Worm (Caenorhabditis elegans) whole organism, L1 larva: ENCODE results near the gene srh-268.

ENCODE experiments used
- C04F5.9 ChIP-seq: sonication (generic microtip); optimal IDR thresholded peaks from 2 replicates; lab custom pipeline; 2016; ENCODE audit warnings: missing genetic modification characterization, missing compliant biosample characterization
- C34B4.2 ChIP-seq: sonication (generic microtip); optimal IDR thresholded peaks from 2 replicates; lab custom pipeline; 2017; ENCODE audit warnings: mild to moderate bottlenecking, missing genetic modification characterization, missing compliant biosample characterization
- F16B12.6 ChIP-seq: fragments of 150-350 bp; optimal IDR thresholded peaks from 2 replicates; lab custom pipeline; 2014; ENCODE audit warnings: missing biosample characterization, missing genetic modification characterization
- Y116A8C.19 ChIP-seq: sonication (generic microtip); optimal IDR thresholded peaks from 2 replicates; lab custom pipeline; 2016; ENCODE audit warnings: missing compliant biosample characterization, missing genetic modification characterization, borderline replicate concordance
- alr-1 ChIP-seq: fragments of 200-800 bp; sonication (Bioruptor generic); optimal IDR thresholded peaks from 2 replicates; lab custom pipeline; 2018; ENCODE audit warnings: borderline replicate concordance, mild to moderate bottlenecking, missing genetic modification characterization, missing compliant biosample characterization
- aly-2 ChIP-seq: fragments of 150-350 bp; optimal IDR thresholded peaks from 2 replicates; lab custom pipeline; 2014; ENCODE audit warnings: missing biosample characterization, missing genetic modification characterization
- ces-1 ChIP-seq: fragments of 150-350 bp; optimal IDR thresholded peaks from 2 replicates; lab custom pipeline; 2014; ENCODE audit warnings: missing biosample characterization, missing genetic modification reagents, missing genetic modification characterization
- dpl-1 ChIP-seq, 3 experiments: fragments of 150-350 bp in 2 of 3; sonication (generic microtip) in 1 of 3; optimal IDR thresholded peaks; 2 replicates each; lab custom pipeline; 2014 to 2017; ENCODE audit warnings: missing biosample characterization in 3 of 3, missing genetic modification characterization in 3 of 3, missing genetic modification reagents in 3 of 3
- dsc-1 ChIP-seq: sonication (generic microtip); optimal IDR thresholded peaks from 2 replicates; lab custom pipeline; 2016; ENCODE audit warnings: mild to moderate bottlenecking, missing genetic modification characterization, missing compliant biosample characterization
- efl-1 ChIP-seq, 4 experiments: fragments of 150-350 bp; optimal IDR thresholded peaks in 3 of 4; peaks in 1 of 4; 1 replicate in 1 of 4; 2 replicates in 3 of 4; lab custom pipeline; 2014; ENCODE audit warnings: missing biosample characterization in 2 of 4, missing genetic modification characterization in 2 of 4, missing genetic modification reagents in 2 of 4
- efl-3 ChIP-seq: fragments of 200-800 bp; sonication (Bioruptor generic); optimal IDR thresholded peaks from 2 replicates; lab custom pipeline; 2018; ENCODE audit warnings: mild to moderate bottlenecking, missing genetic modification characterization, missing compliant biosample characterization
- elt-3 ChIP-seq, 6 experiments: fragments of 150-350 bp in 1 of 6; sonication (generic microtip); optimal IDR thresholded peaks; 2 replicates each; lab custom pipeline; 2017 to 2018; ENCODE audit warnings: missing biosample characterization in 6 of 6, missing genetic modification characterization in 6 of 6, inconsistent platforms in 1 of 6
- ets-5 ChIP-seq: fragments of 200-800 bp; sonication (Bioruptor generic); IDR thresholded peaks from 2 replicates; pipeline ENCODE4 v1.3.6; 2022; ENCODE audit warnings: missing genetic modification characterization, missing compliant biosample characterization
- fkh-4 ChIP-seq: sonication (generic microtip); optimal IDR thresholded peaks from 2 replicates; lab custom pipeline; 2016; ENCODE audit warnings: missing compliant biosample characterization, missing genetic modification characterization, borderline replicate concordance
- fos-1 ChIP-seq: fragments of 150-350 bp; optimal IDR thresholded peaks from 2 replicates; lab custom pipeline; 2014; ENCODE audit warnings: missing biosample characterization, missing genetic modification characterization
- hlh-17 ChIP-seq: fragments of 200-800 bp; sonication (Bioruptor generic); optimal IDR thresholded peaks from 2 replicates; lab custom pipeline; 2018; ENCODE audit warnings: missing genetic modification characterization, mild to moderate bottlenecking, missing compliant biosample characterization, moderate library complexity, borderline replicate concordance
- jun-1 ChIP-seq: fragments of 150-350 bp; optimal IDR thresholded peaks from 2 replicates; lab custom pipeline; 2014; ENCODE audit warnings: missing biosample characterization, missing genetic modification reagents, missing genetic modification characterization
- lin-14 ChIP-seq: fragments of 200-800 bp; sonication (Bioruptor generic); optimal IDR thresholded peaks from 2 replicates; lab custom pipeline; 2018; ENCODE audit warnings: mild to moderate bottlenecking, missing genetic modification characterization, moderate library complexity, missing compliant biosample characterization
- lin-15B ChIP-seq: fragments of 150-350 bp; sonication (generic microtip); optimal IDR thresholded peaks from 3 replicates; lab custom pipeline; 2014; ENCODE audit warnings: missing biosample characterization, missing genetic modification characterization
- lin-35 ChIP-seq, 2 experiments: fragments of 150-350 bp; optimal IDR thresholded peaks; 2 replicates each; lab custom pipeline; 2014; ENCODE audit warnings: missing biosample characterization in 2 of 2, missing genetic modification characterization in 2 of 2, missing genetic modification reagents in 2 of 2
- lir-3 ChIP-seq: sonication (generic microtip); optimal IDR thresholded peaks from 2 replicates; lab custom pipeline; 2016; ENCODE audit warnings: mild to moderate bottlenecking, missing genetic modification characterization, moderate library complexity, missing compliant biosample characterization; ENCODE audit not compliant: poor library complexity
- mdl-1 ChIP-seq, 2 experiments: fragments of 150-350 bp; optimal IDR thresholded peaks; 2 replicates each; lab custom pipeline; 2014 to 2017; ENCODE audit warnings: missing biosample characterization in 2 of 2, missing genetic modification characterization in 2 of 2, inconsistent platforms in 1 of 2
- mep-1 ChIP-seq: fragments of 150-350 bp; optimal IDR thresholded peaks from 2 replicates; lab custom pipeline; 2014; ENCODE audit warnings: missing biosample characterization, missing genetic modification characterization
- nhr-11 ChIP-seq: fragments of 150-350 bp; optimal IDR thresholded peaks from 2 replicates; lab custom pipeline; 2014; ENCODE audit warnings: missing biosample characterization, missing genetic modification characterization
- nhr-19 ChIP-seq: fragments of 200-800 bp; sonication (Bioruptor generic); conservative IDR thresholded peaks from 2 replicates; pipeline ENCODE4 v1.3.6; 2022; ENCODE audit warnings: missing genetic modification characterization, missing compliant biosample characterization
- nhr-237 ChIP-seq: fragments of 150-350 bp; optimal IDR thresholded peaks from 2 replicates; lab custom pipeline; 2014; ENCODE audit warnings: missing biosample characterization, missing genetic modification characterization
- nhr-71 ChIP-seq: sonication (generic microtip); optimal IDR thresholded peaks from 2 replicates; lab custom pipeline; 2016; ENCODE audit warnings: mild to moderate bottlenecking, missing genetic modification characterization, moderate library complexity, missing compliant biosample characterization
- nhr-76 ChIP-seq: sonication (generic microtip); optimal IDR thresholded peaks from 2 replicates; lab custom pipeline; 2017; ENCODE audit warnings: missing biosample characterization, missing genetic modification characterization
- nhr-77 ChIP-seq: fragments of 150-350 bp; optimal IDR thresholded peaks from 2 replicates; lab custom pipeline; 2014; ENCODE audit warnings: missing biosample characterization, missing genetic modification characterization
- pqm-1 ChIP-seq: sonication (generic microtip); optimal IDR thresholded peaks from 3 replicates; lab custom pipeline; 2017; ENCODE audit warnings: missing biosample characterization, missing genetic modification characterization
- skn-1 ChIP-seq: fragments of 150-350 bp; optimal IDR thresholded peaks from 2 replicates; lab custom pipeline; 2014; ENCODE audit warnings: missing biosample characterization, missing genetic modification characterization
- snpc-4 ChIP-seq: fragments of 150-350 bp; optimal IDR thresholded peaks from 2 replicates; lab custom pipeline; 2014; ENCODE audit warnings: missing biosample characterization, missing genetic modification characterization
- sox-4 ChIP-seq: sonication (generic microtip); optimal IDR thresholded peaks from 2 replicates; lab custom pipeline; 2016; ENCODE audit warnings: missing genetic modification characterization, missing compliant biosample characterization
- swsn-7 ChIP-seq: sonication (generic microtip); optimal IDR thresholded peaks from 2 replicates; lab custom pipeline; 2016; ENCODE audit warnings: missing genetic modification characterization, missing compliant biosample characterization
- unc-130 ChIP-seq: fragments of 150-350 bp; optimal IDR thresholded peaks from 2 replicates; lab custom pipeline; 2017; ENCODE audit warnings: missing biosample characterization, missing genetic modification characterization, inconsistent platforms
- unc-30 ChIP-seq: sonication (generic microtip); optimal IDR thresholded peaks from 2 replicates; lab custom pipeline; 2017; ENCODE audit warnings: missing biosample characterization, missing genetic modification characterization
- xbp-1 ChIP-seq: sonication (generic microtip); optimal IDR thresholded peaks from 2 replicates; lab custom pipeline; 2016; ENCODE audit warnings: missing genetic modification characterization, missing compliant biosample characterization
- ztf-4 ChIP-seq: fragments of 150-350 bp; optimal IDR thresholded peaks from 2 replicates; lab custom pipeline; 2014; ENCODE audit warnings: missing biosample characterization, missing genetic modification characterization

The srh-268 gene

DNA sequence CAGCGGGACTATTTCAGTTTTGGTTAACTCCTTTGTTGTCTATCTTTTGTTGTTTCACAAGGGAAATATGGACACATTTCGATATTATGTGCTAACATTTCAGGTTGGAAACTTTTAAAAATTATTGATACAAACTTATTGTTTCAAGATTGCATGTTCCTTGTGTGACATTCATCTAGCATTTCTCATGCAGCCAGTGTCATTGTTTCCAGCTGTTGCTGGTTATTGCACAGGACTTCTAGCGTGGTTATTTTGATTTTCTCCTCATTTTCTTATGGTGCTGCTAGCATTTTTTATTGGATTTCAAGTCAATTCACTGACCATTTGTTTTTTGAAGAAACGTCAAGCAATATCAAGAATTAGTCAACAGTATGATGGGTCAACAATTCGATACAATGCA lies 16.8 kb downstream of the srh-268 start:
- TF ChIP-seq efl-3 (GFP tag; lab: Kevin White, UChicago) = no peak
- TF ChIP-seq lin-35 (GFP tag; optimal IDR thresholded peaks at IDR 0.05; lab: Kevin White, UChicago) = no peak
- no peak for TF ChIP-seq nhr-19 (GFP tag; lab: Robert Waterston, UW)
- TF ChIP-seq hlh-17 (GFP tag; lab: Kevin White, UChicago) = no peak
- TF ChIP-seq xbp-1 (tag; lab: Kevin White, UChicago) = no peak
- TF ChIP-seq dsc-1 = peak; percentile 78
- TF ChIP-seq alr-1 (tag; lab: Kevin White, UChicago) = no peak
- TF ChIP-seq C34B4.2 (tag; lab: Kevin White, UChicago) = no peak
- TF ChIP-seq C04F5.9 = no peak
- TF ChIP-seq fos-1 (tag; lab: Kevin White, UChicago) = no peak
- no peak for TF ChIP-seq nhr-71 (tag; lab: Kevin White, UChicago)
- no peak for TF ChIP-seq lir-3
- no peak for TF ChIP-seq efl-1 (optimal IDR thresholded peaks at IDR 0.05; lab: Kevin White, UChicago)
- TF ChIP-seq efl-1 (GFP tag; optimal IDR thresholded peaks at IDR 0.05 in 1 of 2; lab: Kevin White, UChicago) = peak in 1 of 2 experiments; percentile 24
- TF ChIP-seq unc-30 (tag; lab: Kevin White, UChicago) = no peak
- TF ChIP-seq nhr-11 = no peak
- no peak for TF ChIP-seq ets-5 (GFP tag; lab: Robert Waterston, UW)
- peak; percentile 55 for TF ChIP-seq fkh-4 (tag; lab: Kevin White, UChicago)
- TF ChIP-seq ces-1 (GFP tag; lab: Kevin White, UChicago) = no peak
- TF ChIP-seq mep-1 (tag; lab: Kevin White, UChicago) = no peak
- TF ChIP-seq nhr-77 (tag; lab: Kevin White, UChicago) = no peak
- TF ChIP-seq lin-15B = no peak
- no peak for TF ChIP-seq nhr-76 (tag; lab: Kevin White, UChicago)
- TF ChIP-seq nhr-237 (tag; lab: Kevin White, UChicago) = no peak
- TF ChIP-seq mdl-1 (tag; optimal IDR thresholded peaks at IDR 0.05; lab: Kevin White, UChicago) = no peak
- TF ChIP-seq aly-2 = no peak
- no peak for TF ChIP-seq swsn-7 (tag; lab: Kevin White, UChicago)

DNA sequence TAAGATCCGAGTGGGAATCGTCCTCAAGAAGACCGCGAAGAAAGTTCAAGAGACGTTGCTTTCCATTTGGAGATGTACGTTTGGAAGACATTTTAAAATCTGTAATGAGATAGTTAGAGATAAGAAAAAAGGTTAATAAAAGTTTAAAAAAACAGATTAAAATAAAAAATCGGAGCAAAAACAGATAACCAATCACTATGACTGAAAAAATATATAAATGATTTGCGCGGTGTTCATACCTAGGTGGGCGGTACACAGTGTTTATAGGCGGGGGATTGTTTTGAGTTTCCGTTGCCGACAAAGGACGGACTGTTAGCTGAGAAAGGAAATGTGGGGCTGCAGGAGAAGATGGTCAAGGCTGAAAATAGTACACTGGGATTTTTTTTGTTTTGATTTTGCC lies 19.6 kb downstream of the srh-268 start, which contains the start of gene ets-7:
ets-7 (minus strand) TSS at position 101 of the 400 bp plus-strand sequence.
- TF ChIP-seq efl-1 (optimal IDR thresholded peaks at IDR 0.05; lab: Kevin White, UChicago) = no peak
- TF ChIP-seq efl-1 (GFP tag; optimal IDR thresholded peaks at IDR 0.05 in 1 of 2; lab: Kevin White, UChicago) = peak in 1 of 2 experiments; percentile 33
- TF ChIP-seq lin-14 (GFP tag; lab: Kevin White, UChicago) = no peak
- TF ChIP-seq, all 84 proteins: peak for 1

DNA sequence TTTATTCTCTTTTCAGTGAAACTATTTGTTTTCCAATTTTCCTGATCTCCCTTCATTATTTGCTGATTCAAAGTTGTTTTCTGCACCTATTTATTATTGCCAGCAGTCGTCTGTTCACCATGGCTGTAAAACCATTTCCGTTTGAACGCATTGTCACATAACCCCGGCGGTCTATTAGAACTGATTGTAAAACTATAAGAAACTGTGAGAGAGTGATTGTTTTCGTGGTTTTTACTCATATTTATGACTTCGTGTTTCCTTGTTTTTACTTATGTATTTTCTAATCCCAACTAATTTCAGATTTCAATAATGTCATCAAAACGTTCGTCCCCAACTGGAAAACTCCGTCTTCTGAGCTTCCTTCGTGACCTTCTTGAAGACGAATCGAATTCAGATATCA lies 23.8 kb downstream of the srh-268 start, which contains the start of gene F19F10.1:
F19F10.1 (plus strand) TSS at position 301 of the 400 bp plus-strand sequence.
- TF ChIP-seq ets-5 (GFP tag; lab: Robert Waterston, UW) = no peak
- TF ChIP-seq alr-1 (tag; lab: Kevin White, UChicago) = no peak
- TF ChIP-seq jun-1 (tag; lab: Kevin White, UChicago) = no peak
- TF ChIP-seq F16B12.6 (tag; lab: Kevin White, UChicago) = no peak
- no peak for TF ChIP-seq sox-4 (tag; lab: Kevin White, UChicago)

DNA sequence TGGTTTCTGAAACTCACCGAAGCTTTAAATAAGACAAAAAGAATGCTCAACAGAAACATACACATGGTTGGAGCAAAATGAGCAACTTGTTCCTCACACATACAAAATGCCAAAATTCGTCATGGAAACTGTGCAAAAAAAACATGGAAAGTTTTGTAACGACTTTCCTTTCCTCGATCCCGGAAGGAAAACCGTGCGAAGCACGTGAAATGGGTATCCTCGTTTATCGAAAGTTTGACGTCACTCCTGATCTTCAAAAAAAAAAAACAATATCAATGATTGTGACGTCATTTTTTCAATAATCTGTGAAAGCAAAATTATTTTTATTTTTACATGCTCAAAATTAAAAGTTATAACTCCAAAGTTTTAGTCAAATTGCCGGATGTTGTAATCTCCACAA lies 31.2 kb downstream of the srh-268 start, which contains the start of gene clec-212:
clec-212 (minus strand) TSS at position 101 of the 400 bp plus-strand sequence.
- TF ChIP-seq skn-1 (tag; lab: Kevin White, UChicago) (no peak), lin-14 (GFP tag; lab: Kevin White, UChicago) (no peak), dpl-1 (GFP tag; optimal IDR thresholded peaks at IDR 0.05; lab: Kevin White, UChicago) (no peak), swsn-7 (tag; lab: Kevin White, UChicago) (no peak), ztf-4 (no peak), pqm-1 (tag; lab: Kevin White, UChicago) (no peak), elt-3 (tag; optimal IDR thresholded peaks at IDR 0.05; lab: Kevin White, UChicago) (no peak), fkh-4 (tag; lab: Kevin White, UChicago) (no peak), C04F5.9 (no peak), snpc-4 (tag; lab: Kevin White, UChicago) (no peak), nhr-11 (no peak), Y116A8C.19 (tag; lab: Kevin White, UChicago) (no peak), unc-130 (tag; lab: Kevin White, UChicago) (no peak), sox-4 (tag; lab: Kevin White, UChicago) (no peak), alr-1 (tag; lab: Kevin White, UChicago) (no peak)
- TF ChIP-seq, all 84 proteins: peak for 0
